Fruit fly (Drosophila melanogaster) whole organism, embryonic: Measurements from ENCODE around the gene CG2493.
"Not testable (repeated sequence)": the region's sequence is repeated elsewhere in the genome, so short reads cannot be mapped to it uniquely, and the experiment has no call there.

Source experiments
- Atf-2 ChIP-seq: fragments of 200-800 bp; sonication (Bioruptor generic); optimal IDR thresholded peaks from 2 replicates; lab custom pipeline; 2016; ENCODE audit warnings: missing biosample characterization, missing genetic modification characterization
- B-H2 ChIP-seq: fragments of 200-800 bp; sonication (Bioruptor generic); optimal IDR thresholded peaks from 2 replicates; lab custom pipeline; 2018; ENCODE audit warnings: missing biosample characterization, mild to moderate bottlenecking, missing genetic modification characterization
- CG12219 ChIP-seq: fragments of 200-800 bp; sonication (Bioruptor generic); optimal IDR thresholded peaks from 3 replicates; lab custom pipeline; 2018; ENCODE audit warnings: missing biosample characterization, mild to moderate bottlenecking, missing genetic modification characterization
- CG12299 ChIP-seq: fragments of 200-800 bp; sonication (Bioruptor generic); optimal IDR thresholded peaks from 2 replicates; lab custom pipeline; 2018; ENCODE audit warnings: missing biosample characterization, mild to moderate bottlenecking, missing genetic modification characterization
- CG12391 ChIP-seq: fragments of 200-800 bp; sonication (Bioruptor generic); optimal IDR thresholded peaks from 3 replicates; lab custom pipeline; 2018; ENCODE audit warnings: missing biosample characterization, mild to moderate bottlenecking, missing genetic modification characterization, moderate library complexity
- CG13775 ChIP-seq: fragments of 200-800 bp; sonication (Bioruptor generic); optimal IDR thresholded peaks from 3 replicates; lab custom pipeline; 2017; ENCODE audit warnings: missing biosample characterization, mild to moderate bottlenecking, missing genetic modification characterization
- CG14050 ChIP-seq: fragments of 200-800 bp; sonication (Bioruptor generic); IDR thresholded peaks from 3 replicates; pipeline ENCODE4 v1.3.6; 2022; ENCODE audit warnings: missing biosample characterization, missing genetic modification characterization
- CG15696 ChIP-seq: fragments of 200-800 bp; sonication (Bioruptor generic); optimal IDR thresholded peaks from 2 replicates; lab custom pipeline; 2019; ENCODE audit warnings: missing biosample characterization, mild to moderate bottlenecking, missing genetic modification characterization, moderate library complexity
- CG17802 ChIP-seq: fragments of 200-800 bp; sonication (Bioruptor generic); optimal IDR thresholded peaks from 2 replicates; lab custom pipeline; 2018; ENCODE audit warnings: missing biosample characterization, mild to moderate bottlenecking, missing genetic modification characterization, moderate library complexity
- CG1792 ChIP-seq: fragments of 200-800 bp; sonication (Bioruptor generic); optimal IDR thresholded peaks from 2 replicates; lab custom pipeline; 2016; ENCODE audit warnings: missing biosample characterization, missing genetic modification characterization
- CG30020 ChIP-seq: fragments of 200-800 bp; optimal IDR thresholded peaks from 2 replicates; lab custom pipeline; 2019; ENCODE audit warnings: missing biosample characterization, mild to moderate bottlenecking, missing genetic modification characterization, moderate library complexity
- CG32772 ChIP-seq: fragments of 200-800 bp; sonication (Bioruptor generic); IDR thresholded peaks from 2 replicates; pipeline ENCODE4 v1.3.6; 2022; ENCODE audit warnings: missing biosample characterization, missing genetic modification characterization
- CG34224 ChIP-seq: fragments of 200-800 bp; sonication (Bioruptor generic); IDR thresholded peaks from 3 replicates; pipeline ENCODE4 v1.3.6; 2022; ENCODE audit warnings: missing biosample characterization, missing genetic modification characterization; ENCODE audit not compliant: partially characterized antibody
- CG4360 ChIP-seq: fragments of 200-800 bp; sonication (Bioruptor generic); IDR thresholded peaks from 2 replicates; pipeline ENCODE4 v1.3.6; 2022; ENCODE audit warnings: missing biosample characterization, missing genetic modification characterization
- CG4707 ChIP-seq: fragments of 200-800 bp; sonication (Bioruptor generic); optimal IDR thresholded peaks from 2 replicates; lab custom pipeline; 2018; ENCODE audit warnings: missing biosample characterization, mild to moderate bottlenecking, missing genetic modification characterization, moderate library complexity
- CG7963 ChIP-seq: fragments of 200-800 bp; sonication (Bioruptor generic); IDR thresholded peaks from 3 replicates; pipeline ENCODE4 v1.3.6; 2022; ENCODE audit warnings: missing biosample characterization, missing genetic modification characterization; ENCODE audit not compliant: partially characterized antibody
- CG8478 ChIP-seq: fragments of >200 bp; optimal IDR thresholded peaks from 2 replicates; lab custom pipeline; 2018
- CTCF ChIP-seq: fragments of 200-800 bp; sonication (Bioruptor generic); optimal IDR thresholded peaks from 2 replicates; lab custom pipeline; 2017; ENCODE audit warnings: missing biosample characterization, mild to moderate bottlenecking, missing genetic modification characterization, moderate library complexity
- Dek ChIP-seq: fragments of 200-800 bp; sonication (Bioruptor generic); optimal IDR thresholded peaks from 3 replicates; lab custom pipeline; 2019; ENCODE audit warnings: missing biosample characterization, mild to moderate bottlenecking, missing genetic modification characterization, moderate library complexity
- Dfd ChIP-seq, 2 experiments: fragments of >200 bp; optimal IDR thresholded peaks; 2 replicates each; lab custom pipeline; 2017; ENCODE audit warnings: missing biosample characterization in 2 of 2, missing genetic modification characterization in 2 of 2
- Dref ChIP-seq: fragments of 200-800 bp; sonication (Bioruptor generic); IDR thresholded peaks from 2 replicates; pipeline ENCODE4 v1.3.6; 2022; ENCODE audit warnings: missing biosample characterization, missing genetic modification characterization
- Ets65A ChIP-seq: fragments of 200-800 bp; sonication (Bioruptor generic); peaks from one replicate; lab custom pipeline; 2016; ENCODE audit warnings: missing biosample characterization, missing genetic modification characterization
- GATAe ChIP-seq: fragments of 200-800 bp; sonication (Bioruptor generic); conservative IDR thresholded peaks from 2 replicates; pipeline ENCODE4 v1.3.6; 2022; ENCODE audit warnings: missing biosample characterization, missing genetic modification characterization
- Jarid2 ChIP-seq: fragments of 200-800 bp; sonication (Bioruptor generic); optimal IDR thresholded peaks from 3 replicates; lab custom pipeline; 2017; ENCODE audit warnings: mild to moderate bottlenecking, missing biosample characterization, missing genetic modification reagents, missing genetic modification characterization
- Ptx1 ChIP-seq: fragments of 200-800 bp; sonication (Bioruptor generic); IDR thresholded peaks from 2 replicates; pipeline ENCODE4 v1.3.6; 2022; ENCODE audit warnings: missing biosample characterization, missing genetic modification characterization
- Scr ChIP-seq: fragments of 200-800 bp; sonication (Bioruptor generic); IDR thresholded peaks from 2 replicates; pipeline ENCODE4 v1.3.6; 2022; ENCODE audit warnings: missing biosample characterization, missing genetic modification characterization; ENCODE audit not compliant: partially characterized antibody
- bsh ChIP-seq, 2 experiments: fragments of 200-800 bp; sonication (Bioruptor generic); optimal IDR thresholded peaks; 2 replicates each; lab custom pipeline; 2017 to 2018; ENCODE audit warnings: mild to moderate bottlenecking in 2 of 2, missing biosample characterization in 2 of 2, missing genetic modification characterization in 2 of 2, moderate library complexity in 1 of 2
- cg ChIP-seq: fragments of 200-800 bp; sonication (Bioruptor generic); optimal IDR thresholded peaks from 3 replicates; lab custom pipeline; 2019; ENCODE audit warnings: missing biosample characterization, mild to moderate bottlenecking, missing genetic modification characterization, moderate library complexity
- emc ChIP-seq: fragments of 200-800 bp; sonication (Bioruptor generic); optimal IDR thresholded peaks from 2 replicates; lab custom pipeline; 2016; ENCODE audit warnings: missing biosample characterization, missing genetic modification characterization
- gcm ChIP-seq: fragments of 200-800 bp; sonication (Bioruptor generic); optimal IDR thresholded peaks from 2 replicates; lab custom pipeline; 2019; ENCODE audit warnings: missing biosample characterization, mild to moderate bottlenecking, missing genetic modification characterization, moderate library complexity
- gcm2 ChIP-seq: fragments of 200-800 bp; sonication (Bioruptor generic); optimal IDR thresholded peaks from 2 replicates; lab custom pipeline; 2016; ENCODE audit warnings: missing biosample characterization, missing genetic modification characterization
- gro ChIP-seq: fragments of 200-800 bp; sonication (Bioruptor generic); optimal IDR thresholded peaks from 2 replicates; lab custom pipeline; 2016; ENCODE audit warnings: missing biosample characterization, missing genetic modification characterization
- lilli ChIP-seq: fragments of 200-800 bp; sonication (Bioruptor generic); optimal IDR thresholded peaks from 3 replicates; lab custom pipeline; 2016; ENCODE audit warnings: missing biosample characterization, missing genetic modification characterization
- otp ChIP-seq: fragments of 200-800 bp; sonication (Bioruptor generic); IDR thresholded peaks from 3 replicates; pipeline ENCODE4, ENCODE4 v1.3.6; 2022; ENCODE audit warnings: missing biosample characterization, missing genetic modification characterization
- sna ChIP-seq: fragments of 200-800 bp; sonication (Bioruptor generic); IDR thresholded peaks from 2 replicates; pipeline ENCODE4 v1.3.6; 2022; ENCODE audit warnings: missing biosample characterization, missing genetic modification characterization; ENCODE audit not compliant: partially characterized antibody
- tio ChIP-seq: fragments of 200-800 bp; sonication (Bioruptor generic); optimal IDR thresholded peaks from 2 replicates; lab custom pipeline; 2017; ENCODE audit warnings: missing biosample characterization, missing genetic modification characterization, inconsistent platforms
- tll ChIP-seq, 2 experiments: fragments of 200-800 bp in 1 of 2; fragments of >200 bp in 1 of 2; sonication (Bioruptor generic) in 1 of 2; optimal IDR thresholded peaks; 2 replicates each; lab custom pipeline; 2017 to 2019; ENCODE audit warnings: missing biosample characterization in 2 of 2, missing genetic modification characterization in 2 of 2, mild to moderate bottlenecking in 1 of 2, moderate library complexity in 1 of 2
- trh ChIP-seq: fragments of 200-800 bp; sonication (Bioruptor generic); optimal IDR thresholded peaks from 2 replicates; lab custom pipeline; 2016; ENCODE audit warnings: missing biosample characterization, missing genetic modification characterization
- zen2 ChIP-seq: fragments of 200-800 bp; sonication (Bioruptor generic); IDR thresholded peaks from 3 replicates; pipeline ENCODE4 v1.3.6; 2022; ENCODE audit warnings: missing biosample characterization, missing genetic modification characterization; ENCODE audit not compliant: partially characterized antibody

Gene CG2493

DNA sequence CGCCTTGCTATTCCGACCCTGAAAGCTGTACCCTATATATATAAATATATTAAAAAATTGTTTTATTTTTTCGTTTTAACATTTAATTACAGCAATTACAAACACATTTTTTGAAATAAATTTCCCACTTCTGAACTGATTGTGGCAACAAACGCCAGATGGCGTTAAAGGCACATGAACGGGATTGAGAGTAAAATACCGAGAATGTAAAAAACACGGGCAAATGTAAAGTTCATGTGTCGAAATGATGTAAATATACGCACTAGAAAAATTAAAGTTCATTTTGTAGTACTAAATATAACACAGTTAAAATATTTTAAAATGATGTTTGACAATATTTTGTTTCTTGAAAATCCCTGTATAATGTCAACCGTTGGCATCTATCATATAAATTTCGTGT lies 1.1 kb upstream of the CG2493 start (continued):
- no peak for TF ChIP-seq trh (GFP tag; lab: Kevin White, UChicago)
- no peak for TF ChIP-seq Scr (GFP tag; lab: Robert Waterston, UW)
- TF ChIP-seq CG15696: peak; percentile 21
- peak in 1 of 2 experiments; percentile 50 for TF ChIP-seq bsh (GFP tag; optimal IDR thresholded peaks at IDR 0.05; lab: Kevin White, UChicago)
- TF ChIP-seq B-H2: no peak
- TF ChIP-seq, all 482 proteins: peak for 126

DNA sequence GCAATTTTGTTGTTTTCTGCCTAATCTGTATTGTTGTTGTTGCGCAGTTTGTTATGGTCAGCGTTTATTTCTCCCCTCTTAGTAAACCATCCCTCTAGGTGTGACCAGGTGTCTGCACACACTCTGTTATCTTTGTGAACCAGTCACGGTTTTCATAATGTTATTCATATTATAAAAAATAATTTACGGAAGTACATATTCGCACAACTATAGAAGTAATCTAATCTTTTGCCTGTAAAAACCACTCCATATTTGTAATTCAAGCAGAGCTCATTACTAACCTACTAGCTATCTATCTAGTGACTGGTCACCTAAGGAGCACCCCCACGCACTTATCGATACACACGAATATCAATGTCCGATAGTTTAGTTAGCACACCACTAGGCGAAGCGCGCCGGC lies 4.3 kb downstream of the CG2493 start, which contains the start of the genes CG18858 and Cdc23:
TSS of gene CG18858 (minus strand) at position 101 of the 400 bp plus-strand sequence.
TSS of gene Cdc23 (plus strand) at position 368 of the 400 bp plus-strand sequence.
- not testable (repeated sequence) for TF ChIP-seq CG34224; gro (GFP tag; lab: Kevin White, UChicago); CG12219 (GFP tag; lab: Kevin White, UChicago)

DNA sequence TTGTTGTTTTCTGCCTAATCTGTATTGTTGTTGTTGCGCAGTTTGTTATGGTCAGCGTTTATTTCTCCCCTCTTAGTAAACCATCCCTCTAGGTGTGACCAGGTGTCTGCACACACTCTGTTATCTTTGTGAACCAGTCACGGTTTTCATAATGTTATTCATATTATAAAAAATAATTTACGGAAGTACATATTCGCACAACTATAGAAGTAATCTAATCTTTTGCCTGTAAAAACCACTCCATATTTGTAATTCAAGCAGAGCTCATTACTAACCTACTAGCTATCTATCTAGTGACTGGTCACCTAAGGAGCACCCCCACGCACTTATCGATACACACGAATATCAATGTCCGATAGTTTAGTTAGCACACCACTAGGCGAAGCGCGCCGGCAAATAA lies 13.4 kb downstream of the CG2493 start, which contains the start of the genes CG31683 and CG31687:
TSS of gene CG31683 (minus strand) at position 101 of the 400 bp plus-strand sequence.
TSS of gene CG31687 (plus strand) at position 362 of the 400 bp plus-strand sequence.
- TF ChIP-seq Atf-2; CG7963; GATAe (GFP tag; lab: Robert Waterston, UW): not testable (repeated sequence)

DNA sequence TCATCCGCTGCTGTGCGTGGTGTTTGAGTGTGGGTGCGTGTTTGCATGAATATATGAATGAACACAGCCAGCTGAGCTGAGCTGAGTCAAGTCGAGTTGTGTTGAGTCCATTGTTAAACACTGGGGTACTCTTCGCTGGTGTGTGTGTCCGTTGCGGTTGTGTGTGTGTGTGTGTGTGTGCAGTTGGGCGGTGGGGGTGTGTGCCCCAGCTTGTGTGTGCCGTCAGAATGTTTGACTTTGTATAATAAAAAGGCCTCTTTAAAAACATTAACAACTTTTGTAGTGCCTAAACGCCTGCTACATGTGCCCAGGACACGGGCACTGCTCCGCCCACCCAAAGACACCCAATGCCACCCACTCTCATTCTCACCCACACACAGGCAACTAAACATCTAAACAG lies 24.8 kb downstream of the CG2493 start:
- TF ChIP-seq CG1792 (GFP tag; lab: Kevin White, UChicago): no peak
- TF ChIP-seq Dfd (GFP tag; optimal IDR thresholded peaks at IDR 0.05; lab: Kevin White, UChicago): peak in 1 of 2 experiments; percentile 65
- TF ChIP-seq CG8478 (lab: Kevin White, UChicago): peak; percentile 2
- TF ChIP-seq CG4707 (GFP tag; lab: Kevin White, UChicago): no peak
- TF ChIP-seq Ets65A (GFP tag; lab: Kevin White, UChicago): peak; percentile 79
- no peak for TF ChIP-seq gcm2
- TF ChIP-seq cg (GFP tag; lab: Kevin White, UChicago): peak; percentile 15
- no peak for TF ChIP-seq otp (GFP tag; lab: Robert Waterston, UW)

DNA sequence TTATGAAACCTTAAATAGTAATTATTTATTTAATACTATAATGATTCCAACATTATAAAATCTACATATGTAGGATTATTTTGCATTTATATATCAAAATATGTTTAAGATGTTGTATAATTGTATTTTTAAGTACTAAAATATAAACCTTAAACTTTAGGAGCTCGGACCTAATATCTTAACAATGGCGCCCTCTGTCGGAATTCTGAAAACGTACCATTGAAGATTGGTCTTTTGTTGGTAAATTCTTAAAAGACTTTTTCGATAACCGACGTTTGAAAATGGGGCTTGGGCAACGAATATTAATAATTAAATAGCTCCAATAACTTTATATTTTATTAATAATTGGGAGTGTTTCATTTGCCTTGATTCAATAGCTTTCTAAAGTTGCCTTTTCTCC lies 25.4 kb downstream of the CG2493 start:
- TF ChIP-seq Dek (tag; lab: Kevin White, UChicago) (no peak), CTCF (GFP tag; lab: Kevin White, UChicago) (peak; percentile 76)

DNA sequence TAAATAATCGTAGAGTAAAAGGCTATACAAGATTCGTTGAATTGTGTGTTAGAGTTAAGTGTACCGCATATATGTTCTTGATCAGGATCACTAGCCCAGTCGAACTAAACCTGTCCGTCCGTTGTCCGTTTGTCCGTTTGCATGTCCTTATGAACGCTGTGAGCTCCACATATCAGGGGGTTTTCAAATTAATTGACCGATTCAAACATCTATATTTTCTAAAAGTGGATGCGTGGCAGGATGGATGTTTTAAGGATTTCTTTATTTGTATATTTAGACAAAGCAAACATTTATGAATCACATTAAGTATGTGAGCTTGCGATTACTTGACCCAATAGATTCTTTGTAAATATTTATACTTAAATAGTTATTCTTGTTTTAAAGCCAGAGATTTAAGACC lies 28.0 kb downstream of the CG2493 start:
- TF ChIP-seq CG12299 (no peak), CG14050 (GFP tag; lab: Robert Waterston, UW) (no peak), CG12391 (tag; lab: Kevin White, UChicago) (no peak), Jarid2 (no peak), gcm (GFP tag; lab: Kevin White, UChicago) (no peak), tio (GFP tag; lab: Kevin White, UChicago) (no peak), CG4707 (GFP tag; lab: Kevin White, UChicago) (no peak), sna (GFP tag; lab: Robert Waterston, UW) (no peak), CG32772 (GFP tag; lab: Robert Waterston, UW) (no peak), Ptx1 (GFP tag; lab: Robert Waterston, UW) (no peak), zen2 (GFP tag; lab: Robert Waterston, UW) (no peak), CG30020 (tag; lab: Kevin White, UChicago) (no peak), Dref (GFP tag; lab: Robert Waterston, UW) (no peak), lilli (GFP tag; lab: Kevin White, UChicago) (no peak), emc (GFP tag; lab: Kevin White, UChicago) (no peak), CG17802 (tag; lab: Kevin White, UChicago) (no peak), CG13775 (no peak), CG4360 (GFP tag; lab: Robert Waterston, UW) (no peak), tll (GFP tag; optimal IDR thresholded peaks at IDR 0.05; lab: Kevin White, UChicago) (no peak)
- TF ChIP-seq, all 482 proteins: peak for 0
